Worm (Caenorhabditis elegans) whole organism, mixed stage, embryonic: ENCODE data around the gene F10C1.23.

ENCODE experiments used
- M03D4.4 ChIP-seq: sonication (generic microtip); optimal IDR thresholded peaks from 2 replicates; lab custom pipeline; 2017; ENCODE audit warnings: mild to moderate bottlenecking, missing genetic modification characterization, missing compliant biosample characterization
- bed-3 ChIP-seq: fragments of 200-800 bp; sonication (Bioruptor generic); optimal IDR thresholded peaks from 3 replicates; lab custom pipeline; 2018; ENCODE audit warnings: mild to moderate bottlenecking, missing genetic modification characterization, moderate library complexity, missing compliant biosample characterization
- blmp-1 ChIP-seq: fragments of 150-350 bp; optimal IDR thresholded peaks from 2 replicates; lab custom pipeline; 2014; ENCODE audit warnings: missing biosample characterization, missing genetic modification characterization
- ceh-39 ChIP-seq: fragments of 150-350 bp; optimal IDR thresholded peaks from 2 replicates; lab custom pipeline; 2014; ENCODE audit warnings: missing biosample characterization, missing genetic modification characterization
- ceh-43 ChIP-seq: fragments of 200-800 bp; sonication (Bioruptor generic); optimal IDR thresholded peaks from 2 replicates; lab custom pipeline; 2018; ENCODE audit warnings: mild to moderate bottlenecking, missing genetic modification characterization, moderate library complexity, missing compliant biosample characterization
- ceh-83 ChIP-seq: fragments of 200-800 bp; sonication (Bioruptor generic); optimal IDR thresholded peaks from 2 replicates; lab custom pipeline; 2018; ENCODE audit warnings: mild to moderate bottlenecking, missing genetic modification characterization, missing compliant biosample characterization
- ces-1 ChIP-seq: fragments of 150-350 bp; optimal IDR thresholded peaks from 2 replicates; lab custom pipeline; 2014; ENCODE audit warnings: missing biosample characterization, missing genetic modification reagents, missing genetic modification characterization
- cnd-1 ChIP-seq: fragments of 200-800 bp; sonication (Bioruptor generic); optimal IDR thresholded peaks from 2 replicates; lab custom pipeline; 2018; ENCODE audit warnings: mild to moderate bottlenecking, missing genetic modification characterization, missing compliant biosample characterization
- drap-1 ChIP-seq: fragments of 200-800 bp; sonication (Bioruptor generic); optimal IDR thresholded peaks from 3 replicates; lab custom pipeline; 2018; ENCODE audit warnings: mild to moderate bottlenecking, missing genetic modification characterization, missing compliant biosample characterization
- elt-1 ChIP-seq: sonication (generic microtip); optimal IDR thresholded peaks from 2 replicates; lab custom pipeline; 2017; ENCODE audit warnings: missing genetic modification characterization, mild to moderate bottlenecking, missing compliant biosample characterization, antibody characterized with exemption, moderate library complexity, borderline replicate concordance; ENCODE audit not compliant: insufficient read depth
- elt-3 ChIP-seq: fragments of 150-350 bp; optimal IDR thresholded peaks from 2 replicates; lab custom pipeline; 2014; ENCODE audit warnings: missing biosample characterization, missing genetic modification characterization
- flh-1 ChIP-seq: fragments of 200-800 bp; sonication (Bioruptor generic); optimal IDR thresholded peaks from 2 replicates; lab custom pipeline; 2018; ENCODE audit warnings: mild to moderate bottlenecking, missing genetic modification characterization, moderate library complexity, missing compliant biosample characterization
- ham-2 ChIP-seq: fragments of 200-800 bp; sonication (Bioruptor generic); optimal IDR thresholded peaks from 2 replicates; lab custom pipeline; 2018; ENCODE audit warnings: mild to moderate bottlenecking, missing genetic modification characterization, missing compliant biosample characterization
- hlh-1 ChIP-seq: fragments of 150-350 bp; optimal IDR thresholded peaks from 2 replicates; lab custom pipeline; 2014; ENCODE audit warnings: missing biosample characterization, missing genetic modification reagents, missing genetic modification characterization
- lin-13 ChIP-seq: fragments of 150-350 bp; optimal IDR thresholded peaks from 2 replicates; lab custom pipeline; 2014; ENCODE audit warnings: missing biosample characterization, missing genetic modification characterization
- lin-32 ChIP-seq: fragments of 200-800 bp; sonication (Bioruptor generic); optimal IDR thresholded peaks from 2 replicates; lab custom pipeline; 2018; ENCODE audit warnings: mild to moderate bottlenecking, missing genetic modification characterization, missing compliant biosample characterization
- lsy-2 ChIP-seq: fragments of 150-350 bp; optimal IDR thresholded peaks from 2 replicates; lab custom pipeline; 2014; ENCODE audit warnings: missing biosample characterization, missing genetic modification characterization
- mab-5 ChIP-seq: fragments of 150-350 bp; optimal IDR thresholded peaks from 2 replicates; lab custom pipeline; 2014; ENCODE audit warnings: missing biosample characterization, missing genetic modification characterization
- mep-1 ChIP-seq: fragments of 150-350 bp; optimal IDR thresholded peaks from 2 replicates; lab custom pipeline; 2017; ENCODE audit warnings: missing biosample characterization, missing genetic modification reagents, missing genetic modification characterization, inconsistent platforms
- mls-2 ChIP-seq: sonication (generic microtip); optimal IDR thresholded peaks from 2 replicates; lab custom pipeline; 2016; ENCODE audit warnings: mild to moderate bottlenecking, missing genetic modification characterization, moderate library complexity, missing compliant biosample characterization
- nhr-12 ChIP-seq: fragments of 150-350 bp; optimal IDR thresholded peaks from 2 replicates; lab custom pipeline; 2014; ENCODE audit warnings: missing biosample characterization, missing genetic modification characterization
- nhr-2 ChIP-seq: fragments of 150-350 bp; optimal IDR thresholded peaks from 2 replicates; lab custom pipeline; 2014; ENCODE audit warnings: missing biosample characterization, missing genetic modification characterization
- nhr-237 ChIP-seq: fragments of 150-350 bp; optimal IDR thresholded peaks from 2 replicates; lab custom pipeline; 2014; ENCODE audit warnings: missing biosample characterization, missing genetic modification characterization
- nhr-28 ChIP-seq: fragments of 150-350 bp; optimal IDR thresholded peaks from 2 replicates; lab custom pipeline; 2014; ENCODE audit warnings: missing biosample characterization, missing genetic modification characterization
- nhr-76 ChIP-seq: sonication (generic microtip); optimal IDR thresholded peaks from 2 replicates; lab custom pipeline; 2017; ENCODE audit warnings: missing biosample characterization, missing genetic modification characterization
- pha-4 ChIP-seq: fragments of 150-350 bp; optimal IDR thresholded peaks from 2 replicates; lab custom pipeline; 2018; ENCODE audit warnings: missing biosample characterization, missing genetic modification reagents, missing genetic modification characterization
- sem-2 ChIP-seq: fragments of 200-800 bp; sonication (Bioruptor generic); optimal IDR thresholded peaks from 2 replicates; lab custom pipeline; 2018; ENCODE audit warnings: mild to moderate bottlenecking, missing genetic modification characterization, missing compliant biosample characterization
- snpc-4 ChIP-seq: fragments of 150-350 bp; optimal IDR thresholded peaks from 2 replicates; lab custom pipeline; 2014; ENCODE audit warnings: missing biosample characterization, missing genetic modification characterization
- sptf-1 ChIP-seq: sonication (generic microtip); optimal IDR thresholded peaks from 2 replicates; lab custom pipeline; 2017; ENCODE audit warnings: mild to moderate bottlenecking, missing genetic modification characterization, moderate library complexity, missing compliant biosample characterization
- tbx-8 ChIP-seq: fragments of 200-800 bp; sonication (Bioruptor generic); optimal IDR thresholded peaks from 2 replicates; lab custom pipeline; 2018; ENCODE audit warnings: mild to moderate bottlenecking, missing genetic modification characterization, moderate library complexity, missing compliant biosample characterization
- unc-120 ChIP-seq: sonication (generic microtip); optimal IDR thresholded peaks from 2 replicates; lab custom pipeline; 2017; ENCODE audit warnings: missing genetic modification characterization, missing compliant biosample characterization; ENCODE audit not compliant: poor library complexity, severe bottlenecking
- unc-39 ChIP-seq: fragments of 150-350 bp; optimal IDR thresholded peaks from 2 replicates; lab custom pipeline; 2014; ENCODE audit warnings: missing biosample characterization, missing genetic modification characterization
- unc-62 ChIP-seq: fragments of 150-350 bp; optimal IDR thresholded peaks from 2 replicates; lab custom pipeline; 2014; ENCODE audit warnings: missing biosample characterization, missing genetic modification reagents, missing genetic modification characterization
- zip-8 ChIP-seq: fragments of 150-350 bp; optimal IDR thresholded peaks from 2 replicates; lab custom pipeline; 2014; ENCODE audit warnings: missing biosample characterization, missing genetic modification characterization
- ztf-11 ChIP-seq: fragments of 150-350 bp; optimal IDR thresholded peaks from 2 replicates; lab custom pipeline; 2014; ENCODE audit warnings: missing biosample characterization, missing genetic modification characterization

Gene F10C1.23

ce11 chrII:5788815-5789214, 31.0 kb downstream of the F10C1.23 start, which contains the start of gene K05F1.13:
Gene K05F1.13 (plus strand): TSS chrII:5789115.
- TF ChIP-seq mep-1 (no peak), ces-1 (GFP tag; lab: Kevin White, UChicago) (no peak), nhr-28 (tag; lab: Kevin White, UChicago) (no peak), unc-39 (tag; lab: Kevin White, UChicago) (no peak), sptf-1 (tag; lab: Kevin White, UChicago) (no peak), ceh-83 (GFP tag; lab: Kevin White, UChicago) (no peak), M03D4.4 (tag; lab: Kevin White, UChicago) (no peak), nhr-237 (tag; lab: Kevin White, UChicago) (no peak), flh-1 (GFP tag; lab: Kevin White, UChicago) (no peak), mab-5 (tag; lab: Kevin White, UChicago) (no peak), elt-1 (tag; lab: Kevin White, UChicago) (no peak), hlh-1 (tag; lab: Kevin White, UChicago) (no peak)

- no peak for TF ChIP-seq blmp-1 (tag; lab: Kevin White, UChicago)
- TF ChIP-seq M03D4.4 (tag; lab: Kevin White, UChicago) = no peak
- no peak for TF ChIP-seq sem-2 (GFP tag; lab: Kevin White, UChicago)
- no peak for TF ChIP-seq lin-13
- TF ChIP-seq cnd-1 (tag; lab: Kevin White, UChicago) = no peak
- TF ChIP-seq nhr-2 (tag; lab: Kevin White, UChicago) = peak; percentile 35
- no peak for TF ChIP-seq nhr-28 (tag; lab: Kevin White, UChicago)
- no peak for TF ChIP-seq ceh-83 (GFP tag; lab: Kevin White, UChicago)
- TF ChIP-seq mab-5 (tag; lab: Kevin White, UChicago) = no peak
- TF ChIP-seq ceh-39 = no peak
- no peak for TF ChIP-seq unc-39 (tag; lab: Kevin White, UChicago)
- no peak for TF ChIP-seq ces-1 (GFP tag; lab: Kevin White, UChicago)
- TF ChIP-seq unc-62 (GFP tag; lab: Kevin White, UChicago) = peak; percentile 28
- TF ChIP-seq nhr-12 (tag; lab: Kevin White, UChicago) = no peak
- TF ChIP-seq mep-1 = no peak
- TF ChIP-seq pha-4 (tag; lab: Kevin White, UChicago) = no peak
- no peak for TF ChIP-seq zip-8 (tag; lab: Kevin White, UChicago)
- no peak for TF ChIP-seq ceh-43 (GFP tag; lab: Kevin White, UChicago)
- no peak for TF ChIP-seq bed-3 (GFP tag; lab: Kevin White, UChicago)
- TF ChIP-seq nhr-76 (tag; lab: Kevin White, UChicago) = no peak
- no peak for TF ChIP-seq tbx-8 (GFP tag; lab: Kevin White, UChicago)
- TF ChIP-seq hlh-1 (tag; lab: Kevin White, UChicago) = peak; percentile 94
- TF ChIP-seq mls-2 (tag; lab: Kevin White, UChicago) = no peak
- TF ChIP-seq ham-2 (GFP tag; lab: Kevin White, UChicago) = no peak
- TF ChIP-seq sptf-1 (tag; lab: Kevin White, UChicago) = no peak
- no peak for TF ChIP-seq nhr-237 (tag; lab: Kevin White, UChicago)
- TF ChIP-seq lsy-2 = no peak
- no peak for TF ChIP-seq drap-1 (GFP tag; lab: Kevin White, UChicago)
- peak; percentile 6 for TF ChIP-seq unc-120 (tag; lab: Kevin White, UChicago)
- TF ChIP-seq snpc-4 (tag; lab: Kevin White, UChicago) = no peak
- TF ChIP-seq elt-3 (tag; lab: Kevin White, UChicago) = no peak
- TF ChIP-seq elt-1 (tag; lab: Kevin White, UChicago) = peak; percentile 84
- TF ChIP-seq lin-32 (GFP tag; lab: Kevin White, UChicago) = no peak
- TF ChIP-seq ztf-11 (tag; lab: Kevin White, UChicago) = no peak
- TF ChIP-seq flh-1 (GFP tag; lab: Kevin White, UChicago) = no peak
These were observed 32.5 kb downstream of the F10C1.23 start, which contains the start of gene lect-2 for ce11 chrII:5790313-5790773. Gene lect-2 (plus strand): TSS chrII:5790723.

DNA sequence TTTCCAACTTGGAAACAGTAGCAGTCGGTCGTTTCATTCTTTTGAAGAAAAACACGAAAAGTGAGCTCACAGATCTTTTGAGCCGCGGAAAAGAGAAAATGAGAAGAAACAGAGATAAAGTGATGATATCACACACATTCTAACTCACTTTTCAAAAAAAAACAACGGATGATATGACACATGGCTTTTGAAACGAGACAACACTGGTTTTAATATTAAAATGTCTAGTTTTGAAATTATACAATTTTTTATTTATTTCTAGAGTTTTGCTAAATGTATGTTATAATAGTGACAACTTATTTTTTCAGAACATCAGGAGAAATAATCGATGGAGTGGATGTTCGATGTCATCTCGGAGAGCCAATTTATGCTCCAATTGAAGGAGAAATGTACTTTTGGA, 34.6 kb downstream of the F10C1.23 start, which contains the start of gene K05F1.14:
K05F1.14 (minus strand) TSS at position 101 of the 400 bp plus-strand sequence.
- no peak for TF ChIP-seq ceh-83 (GFP tag; lab: Kevin White, UChicago)
- TF ChIP-seq nhr-2 (tag; lab: Kevin White, UChicago) = no peak
- TF ChIP-seq bed-3 (GFP tag; lab: Kevin White, UChicago) = no peak
- no peak for TF ChIP-seq unc-120 (tag; lab: Kevin White, UChicago)
- no peak for TF ChIP-seq snpc-4 (tag; lab: Kevin White, UChicago)
- TF ChIP-seq nhr-76 (tag; lab: Kevin White, UChicago) = no peak
- no peak for TF ChIP-seq pha-4 (tag; lab: Kevin White, UChicago)
